Fruit fly (Drosophila melanogaster) S2 (cell line): ENCODE measurements around the gene Efa6.

ENCODE experiments used
- CG8478 ChIP-seq: fragments of >200 bp; optimal IDR thresholded peaks from 2 replicates; lab custom pipeline; 2018
- CTCF ChIP-seq, 2 experiments: fragments of >200 bp; optimal IDR thresholded peaks; 2 replicates each; lab custom pipeline; 2018

The Efa6 gene

DNA sequence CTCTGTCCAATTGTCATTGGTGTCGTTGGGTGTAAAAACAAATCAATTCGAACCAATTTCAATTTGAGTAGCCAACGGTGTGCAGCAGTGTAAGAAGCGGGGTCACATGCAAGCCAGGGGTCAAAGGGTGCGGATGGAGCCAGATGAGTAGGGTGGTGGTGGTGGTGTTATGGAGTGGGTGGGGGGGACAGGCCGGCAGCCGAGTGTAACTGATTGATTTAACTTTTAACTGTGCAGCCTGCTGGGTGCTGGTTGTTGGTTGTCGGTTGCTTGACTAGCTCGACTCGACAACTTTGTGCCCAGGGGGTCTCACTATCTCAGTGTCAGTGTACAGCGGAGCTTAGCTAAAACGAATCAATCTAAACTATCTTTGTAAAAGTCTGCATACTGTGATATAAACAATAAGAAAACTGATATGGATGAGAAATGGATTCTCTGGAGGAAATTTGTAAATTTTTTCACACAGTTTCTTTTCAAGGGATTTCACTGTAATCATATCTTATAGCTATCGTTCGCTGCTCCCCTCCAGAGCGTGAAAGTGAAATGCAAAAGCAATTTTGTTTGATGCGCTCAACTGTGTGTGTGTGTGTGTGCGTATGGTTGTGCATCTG is 9.9 kb downstream of the Efa6 start:
- no peak for TF ChIP-seq CG8478 (lab: Kevin White, UChicago)
- TF ChIP-seq CTCF (optimal IDR thresholded peaks at IDR 0.05; lab: Kevin White, UChicago) = no peak

DNA sequence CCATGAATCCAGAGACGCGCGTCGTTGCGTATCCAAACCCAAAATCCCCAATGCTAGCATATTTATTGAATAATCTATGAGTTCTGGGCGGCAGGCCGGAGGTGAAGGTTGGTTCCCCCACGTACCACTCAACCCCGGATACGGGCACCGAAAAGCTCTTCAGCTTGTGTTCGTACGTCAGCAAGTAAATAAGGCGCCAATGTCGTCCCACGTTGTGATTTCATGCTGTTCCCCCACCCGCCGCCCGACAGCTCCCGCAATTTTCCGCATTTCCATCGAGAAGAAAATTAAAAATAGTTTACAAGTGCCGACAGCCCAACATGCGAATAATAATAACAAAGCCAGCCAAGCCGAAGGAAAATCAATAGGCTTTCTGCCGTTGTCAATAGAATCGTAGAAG is 11.2 kb downstream of the Efa6 start:
- TF ChIP-seq CTCF (optimal IDR thresholded peaks at IDR 0.05; lab: Kevin White, UChicago) (no peak), CG8478 (lab: Kevin White, UChicago) (no peak)

- TF ChIP-seq CG8478 (lab: Kevin White, UChicago) (no peak), CTCF (optimal IDR thresholded peaks at IDR 0.05; lab: Kevin White, UChicago) (no peak)
These were observed 15.2 kb downstream of the Efa6 start for dm6 chr3R:22602783-22603182.

DNA sequence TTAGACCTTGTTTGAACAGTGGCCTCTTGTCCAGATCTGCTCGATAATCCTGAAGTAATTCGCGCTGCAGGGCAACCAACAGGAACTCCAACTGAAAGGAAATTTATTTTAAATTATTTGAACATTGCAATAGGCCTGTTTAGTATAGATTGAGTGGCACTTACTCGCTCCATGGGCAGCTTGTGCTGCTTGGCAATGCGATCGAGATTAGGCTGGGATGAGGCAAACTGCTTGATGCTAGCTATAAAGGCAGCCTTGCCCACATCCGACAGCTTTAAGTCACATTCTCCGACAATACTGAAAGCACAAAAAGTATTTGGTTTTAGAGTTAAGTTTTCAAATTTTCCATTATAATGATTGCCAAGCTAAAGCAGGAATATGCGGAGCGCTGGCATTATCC is 21.6 kb downstream of the Efa6 start, which contains the start of gene CG13843:
TSS of gene CG13843 (plus strand) at position 301 of the 400 bp plus-strand sequence.
- TF ChIP-seq CG8478 (lab: Kevin White, UChicago) (no peak), CTCF (optimal IDR thresholded peaks at IDR 0.05; lab: Kevin White, UChicago) (no peak)

dm6 chr3R:22613448-22613847 is 25.9 kb downstream of the Efa6 start, which contains the start of the genes CG31156 and mRRF2:
Gene CG31156, minus strand, starts transcription at chr3R:22613656.
Gene mRRF2, plus strand, starts transcription at chr3R:22613686.
- no peak for TF ChIP-seq CTCF (optimal IDR thresholded peaks at IDR 0.05; lab: Kevin White, UChicago)
- TF ChIP-seq CG8478 (lab: Kevin White, UChicago) = no peak

dm6 chr3R:22616211-22616610 is 28.7 kb downstream of the Efa6 start, which contains the start of gene CG31161:
Gene CG31161, plus strand, starts transcription at chr3R:22616511.
- no peak for TF ChIP-seq CG8478 (lab: Kevin White, UChicago)
- no peak for TF ChIP-seq CTCF (optimal IDR thresholded peaks at IDR 0.05; lab: Kevin White, UChicago)

DNA sequence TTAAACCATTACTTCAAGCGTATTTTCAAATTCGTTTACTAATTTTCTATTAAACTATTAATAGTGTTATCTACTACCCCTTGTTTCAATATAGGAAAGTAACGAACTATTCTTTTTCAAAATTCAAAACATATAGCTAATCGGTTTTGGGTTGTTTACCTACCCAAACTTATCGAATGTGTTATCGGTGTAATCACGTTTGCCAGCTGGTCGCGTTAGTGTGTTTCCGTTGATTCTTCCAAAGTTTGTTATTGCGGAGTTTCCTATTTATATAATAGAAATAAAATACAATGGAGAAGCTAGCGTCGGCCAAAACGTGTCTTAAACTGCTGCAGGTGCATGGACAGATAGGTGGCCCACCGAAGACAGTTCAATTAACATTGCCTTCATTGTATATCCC is 30.7 kb downstream of the Efa6 start, which contains the start of gene mRpL45:
TSS of gene mRpL45 (plus strand) at position 213 of the 400 bp plus-strand sequence.
- TF ChIP-seq CTCF (optimal IDR thresholded peaks at IDR 0.05; lab: Kevin White, UChicago) (no peak), CG8478 (lab: Kevin White, UChicago) (no peak)

dm6 chr3R:22624737-22625136 is 37.2 kb downstream of the Efa6 start:
- TF ChIP-seq CTCF (optimal IDR thresholded peaks at IDR 0.05; lab: Kevin White, UChicago) (no peak), CG8478 (lab: Kevin White, UChicago) (no peak)

dm6 chr3R:22625514-22626333 is 38.2 kb downstream of the Efa6 start:
- TF ChIP-seq CG8478 (lab: Kevin White, UChicago) (no peak), CTCF (optimal IDR thresholded peaks at IDR 0.05; lab: Kevin White, UChicago) (no peak)

DNA sequence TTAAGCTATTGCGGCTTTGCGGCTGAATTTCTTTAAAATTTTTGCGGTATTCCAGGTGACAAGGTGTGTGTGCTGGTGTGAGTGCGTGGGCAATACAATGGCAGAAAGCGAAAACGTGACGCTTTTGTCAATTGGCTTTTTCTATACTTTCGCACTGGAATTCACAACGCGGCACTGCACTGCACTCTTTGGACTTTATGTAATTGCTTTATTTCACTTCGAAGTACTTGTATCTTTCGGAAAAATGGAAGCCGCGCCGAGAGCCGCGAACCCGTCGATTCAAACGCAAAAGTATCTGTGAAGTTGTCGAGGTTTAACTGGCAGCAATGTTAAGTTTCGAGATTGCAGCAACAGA is 38.8 kb downstream of the Efa6 start:
- no peak for TF ChIP-seq CG8478 (lab: Kevin White, UChicago)
- TF ChIP-seq CTCF (optimal IDR thresholded peaks at IDR 0.05; lab: Kevin White, UChicago) = no peak

DNA sequence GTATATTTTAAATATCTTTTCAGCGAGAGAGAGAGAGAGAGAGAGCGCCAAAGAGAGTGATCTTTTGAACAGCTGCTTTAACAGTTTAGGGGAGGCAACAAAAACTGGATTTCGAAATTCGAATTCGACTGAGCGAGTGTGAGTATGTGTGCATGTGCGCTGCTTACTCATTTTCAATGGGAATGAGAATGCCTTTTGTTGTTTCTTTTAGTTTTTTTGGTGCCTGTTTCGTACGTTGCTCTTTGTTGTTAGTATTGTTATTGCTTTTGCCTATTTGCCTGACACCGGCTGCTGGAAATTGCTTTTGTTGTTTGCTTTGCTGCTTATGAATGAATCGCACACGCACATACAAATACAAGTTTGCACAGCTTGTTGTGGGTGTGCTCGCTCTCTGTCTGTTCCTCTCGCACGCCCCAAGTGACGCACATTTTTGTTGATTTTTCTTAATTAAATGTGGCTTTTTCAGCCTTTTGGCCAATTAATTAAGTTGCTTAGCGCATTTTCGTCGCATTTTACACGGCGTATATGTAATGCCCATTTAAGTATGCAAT is 39.4 kb downstream of the Efa6 start:
- no peak for TF ChIP-seq CTCF (optimal IDR thresholded peaks at IDR 0.05; lab: Kevin White, UChicago)
- no peak for TF ChIP-seq CG8478 (lab: Kevin White, UChicago)

dm6 chr3R:22627936-22628513 is 40.5 kb downstream of the Efa6 start:
- no peak for TF ChIP-seq CG8478 (lab: Kevin White, UChicago)
- no peak for TF ChIP-seq CTCF (optimal IDR thresholded peaks at IDR 0.05; lab: Kevin White, UChicago)

- TF ChIP-seq CTCF (optimal IDR thresholded peaks at IDR 0.05; lab: Kevin White, UChicago) = no peak
These were observed 41.6 kb downstream of the Efa6 start for dm6 chr3R:22629174-22629573.

DNA sequence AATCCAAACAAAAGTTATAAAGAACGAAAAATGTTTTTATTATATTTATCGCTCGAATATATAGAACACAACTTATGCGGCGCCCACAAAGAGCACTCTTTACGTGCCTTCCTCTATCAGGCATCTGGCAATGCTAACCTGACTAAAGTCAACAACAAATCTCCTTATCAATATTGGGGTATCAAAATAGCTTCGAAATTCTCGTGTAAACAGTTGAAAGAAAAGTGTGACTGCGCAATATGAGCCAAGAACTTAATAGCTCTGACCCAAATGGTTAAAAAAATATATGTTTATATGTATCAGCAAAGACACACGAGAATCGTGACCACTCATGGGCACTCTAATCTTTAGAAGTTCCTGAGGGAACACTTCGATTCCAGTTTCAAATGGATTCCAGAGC is 43.6 kb downstream of the Efa6 start:
- TF ChIP-seq CG8478 (lab: Kevin White, UChicago) (no peak), CTCF (optimal IDR thresholded peaks at IDR 0.05; lab: Kevin White, UChicago) (no peak)

dm6 chr3R:22632181-22632580 is 44.6 kb downstream of the Efa6 start:
- TF ChIP-seq CTCF (optimal IDR thresholded peaks at IDR 0.05; lab: Kevin White, UChicago) (no peak), CG8478 (lab: Kevin White, UChicago) (no peak)
